Worm (Caenorhabditis elegans) whole organism, L4/young adult: Measurements from ENCODE around the gene C38D4.10.
"Not testable (repeated sequence)": the region's sequence is repeated elsewhere in the genome, so short reads cannot be mapped to it uniquely, and the experiment has no call there.

Source experiments
- W03F9.2 ChIP-seq: fragments of 150-350 bp; optimal IDR thresholded peaks from 2 replicates; lab custom pipeline; 2014; ENCODE audit warnings: missing biosample characterization, missing genetic modification characterization
- him-1 ChIP-seq: sonication (generic microtip); optimal IDR thresholded peaks from 2 replicates; lab custom pipeline; 2016; ENCODE audit warnings: missing genotype, missing genetic modification reagents, missing genetic modification characterization, missing compliant biosample characterization

- not testable (repeated sequence) for TF ChIP-seq him-1, W03F9.2 (tag; lab: Kevin White, UChicago)
Measured at ce11 chrIII:4785131-4785530, 2.8 kb downstream of the C38D4.10 start, which contains the start of gene enu-3.2.
